Fruit fly (Drosophila melanogaster) whole organism, embryonic: ENCODE measurements around the gene mei-218.

Experiments
- ATbp ChIP-seq: fragments of 200-800 bp; sonication (Bioruptor generic); optimal IDR thresholded peaks from 2 replicates; lab custom pipeline; 2017; ENCODE audit warnings: missing biosample characterization, mild to moderate bottlenecking, missing genetic modification characterization, missing genetic modification reagents
- Ada2b ChIP-seq: fragments of 200-800 bp; sonication (Bioruptor generic); IDR thresholded peaks from 2 replicates; pipeline ENCODE4 v1.3.6; 2022; ENCODE audit warnings: missing biosample characterization, missing genetic modification characterization
- Aef1 ChIP-seq: fragments of 200-800 bp; sonication (Bioruptor generic); IDR thresholded peaks from 3 replicates; pipeline ENCODE4 v1.3.6; 2022; ENCODE audit warnings: missing biosample characterization, missing genetic modification characterization
- Atf6 ChIP-seq: fragments of 200-800 bp; sonication (Bioruptor generic); IDR thresholded peaks from 2 replicates; pipeline ENCODE4 v1.3.6; 2022; ENCODE audit warnings: missing biosample characterization, missing genetic modification characterization
- Bdp1 ChIP-seq: fragments of 200-800 bp; sonication (Bioruptor generic); optimal IDR thresholded peaks from 3 replicates; lab custom pipeline; 2016; ENCODE audit warnings: missing biosample characterization, missing genetic modification characterization
- CG1024 ChIP-seq: fragments of 200-800 bp; sonication (Bioruptor generic); IDR thresholded peaks from 2 replicates; pipeline ENCODE4 v1.3.6; 2022; ENCODE audit warnings: missing biosample characterization, missing genetic modification characterization
- CG10959 ChIP-seq: fragments of 200-800 bp; sonication (Bioruptor generic); IDR thresholded peaks from 2 replicates; pipeline ENCODE4 v1.3.6; 2022; ENCODE audit warnings: missing biosample characterization, missing genetic modification characterization
- CG11093 ChIP-seq: fragments of 200-800 bp; sonication (Bioruptor generic); IDR thresholded peaks from 3 replicates; pipeline ENCODE4 v1.3.6; 2022; ENCODE audit warnings: missing biosample characterization, missing genetic modification characterization
- CG11456 ChIP-seq: fragments of 200-800 bp; sonication (Bioruptor generic); IDR thresholded peaks from 3 replicates; pipeline ENCODE4 v1.3.6; 2022; ENCODE audit warnings: missing biosample characterization, missing genetic modification characterization
- CG11723 ChIP-seq: fragments of 200-800 bp; sonication (Bioruptor generic); optimal IDR thresholded peaks from 2 replicates; lab custom pipeline; 2017; ENCODE audit warnings: missing biosample characterization, mild to moderate bottlenecking, missing genetic modification characterization
- CG12769 ChIP-seq: fragments of 200-800 bp; sonication (Bioruptor generic); optimal IDR thresholded peaks from 2 replicates; lab custom pipeline; 2019; ENCODE audit warnings: missing biosample characterization, mild to moderate bottlenecking, missing genetic modification characterization, moderate library complexity
- CG13123 ChIP-seq: fragments of 200-800 bp; sonication (Bioruptor generic); optimal IDR thresholded peaks from 2 replicates; lab custom pipeline; 2016; ENCODE audit warnings: missing biosample characterization, missing genetic modification characterization
- CG14050 ChIP-seq: fragments of 200-800 bp; sonication (Bioruptor generic); IDR thresholded peaks from 3 replicates; pipeline ENCODE4 v1.3.6; 2022; ENCODE audit warnings: missing biosample characterization, missing genetic modification characterization
- CG17612 ChIP-seq: fragments of 200-800 bp; sonication (Bioruptor generic); IDR thresholded peaks from 2 replicates; pipeline ENCODE4 v1.3.6; 2022; ENCODE audit warnings: missing biosample characterization, missing genetic modification characterization
- CG2875 ChIP-seq: fragments of 200-800 bp; sonication (Bioruptor generic); optimal IDR thresholded peaks from 2 replicates; lab custom pipeline; 2017; ENCODE audit warnings: missing biosample characterization, mild to moderate bottlenecking, missing genetic modification characterization, missing genetic modification reagents
- CG32772 ChIP-seq: fragments of 200-800 bp; sonication (Bioruptor generic); IDR thresholded peaks from 2 replicates; pipeline ENCODE4 v1.3.6; 2022; ENCODE audit warnings: missing biosample characterization, missing genetic modification characterization
- CG3726 ChIP-seq: fragments of 200-800 bp; sonication (Bioruptor generic); IDR thresholded peaks from 3 replicates; pipeline ENCODE4, ENCODE4 v1.3.6; 2022; ENCODE audit warnings: missing biosample characterization, missing genetic modification characterization
- CG4282 ChIP-seq: fragments of 200-800 bp; sonication (Bioruptor generic); optimal IDR thresholded peaks from 2 replicates; lab custom pipeline; 2016; ENCODE audit warnings: missing biosample characterization, missing genetic modification characterization
- CG43689 ChIP-seq: fragments of 200-800 bp; sonication (Bioruptor generic); IDR thresholded peaks from 2 replicates; pipeline ENCODE4 v1.3.6; 2022; ENCODE audit warnings: missing biosample characterization, missing genetic modification characterization
- CG7556 ChIP-seq: fragments of 200-800 bp; sonication (Bioruptor generic); optimal IDR thresholded peaks from 2 replicates; lab custom pipeline; 2017; ENCODE audit warnings: missing biosample characterization, mild to moderate bottlenecking, missing genetic modification characterization
- CG8944 ChIP-seq: fragments of 200-800 bp; sonication (Bioruptor generic); optimal IDR thresholded peaks from 3 replicates; lab custom pipeline; 2016; ENCODE audit warnings: missing biosample characterization, missing genetic modification characterization
- CG9817 ChIP-seq: fragments of 200-800 bp; sonication (Bioruptor generic); optimal IDR thresholded peaks from 2 replicates; lab custom pipeline; 2018; ENCODE audit warnings: missing biosample characterization, mild to moderate bottlenecking, missing genetic modification characterization, moderate library complexity
- Fer3 ChIP-seq: fragments of 200-800 bp; sonication (Bioruptor generic); optimal IDR thresholded peaks from 2 replicates; lab custom pipeline; 2018; ENCODE audit warnings: missing biosample characterization, mild to moderate bottlenecking, missing genetic modification characterization, moderate library complexity
- HLH3B ChIP-seq: fragments of 200-800 bp; sonication (Bioruptor generic); IDR thresholded peaks from 2 replicates; pipeline ENCODE4 v1.3.6; 2022; ENCODE audit warnings: missing biosample characterization, missing genetic modification characterization
- Hand ChIP-seq: fragments of 200-800 bp; sonication (Bioruptor generic); optimal IDR thresholded peaks from 2 replicates; lab custom pipeline; 2017; ENCODE audit warnings: mild to moderate bottlenecking, missing biosample characterization, missing genetic modification reagents, missing genetic modification characterization
- Hey ChIP-seq: fragments of 200-800 bp; sonication (Bioruptor generic); optimal IDR thresholded peaks from 3 replicates; lab custom pipeline; 2018; ENCODE audit warnings: missing biosample characterization, mild to moderate bottlenecking, missing genetic modification characterization
- Hsf ChIP-seq: fragments of 200-800 bp; sonication (Bioruptor generic); optimal IDR thresholded peaks from 3 replicates; lab custom pipeline; 2016; ENCODE audit warnings: missing biosample characterization, missing genetic modification characterization
- Lim3 ChIP-seq: fragments of 200-800 bp; sonication (Bioruptor generic); IDR thresholded peaks from 2 replicates; pipeline ENCODE4 v1.3.6; 2022; ENCODE audit warnings: missing biosample characterization, missing genetic modification characterization
- Med ChIP-seq: fragments of 200-800 bp; sonication (Bioruptor generic); peaks from one replicate; lab custom pipeline; 2016; ENCODE audit warnings: missing biosample characterization, missing genetic modification characterization, mild to moderate bottlenecking, inconsistent platforms, moderate library complexity
- NC2β ChIP-seq: fragments of 200-800 bp; sonication (Bioruptor generic); optimal IDR thresholded peaks from 2 replicates; lab custom pipeline; 2016; ENCODE audit warnings: missing biosample characterization, missing genetic modification characterization
- Nf-YB ChIP-seq: fragments of 200-800 bp; sonication (Bioruptor generic); optimal IDR thresholded peaks from 3 replicates; lab custom pipeline; 2019; ENCODE audit warnings: missing biosample characterization, mild to moderate bottlenecking, missing genetic modification characterization, moderate library complexity
- Stat92E ChIP-seq, 3 experiments: fragments of >200 bp in 2 of 3; fragments of 200-800 bp in 1 of 3; sonication (Bioruptor generic) in 1 of 3; optimal IDR thresholded peaks; 2 replicates each; lab custom pipeline; 2017 to 2019; ENCODE audit warnings: missing biosample characterization in 3 of 3, missing genetic modification characterization in 3 of 3, mild to moderate bottlenecking in 1 of 3, moderate library complexity in 1 of 3
- Tbp ChIP-seq: fragments of >200 bp; optimal IDR thresholded peaks from 2 replicates; lab custom pipeline; 2018; ENCODE audit warnings: missing biosample characterization, missing genetic modification characterization
- Xrp1 ChIP-seq: fragments of 200-800 bp; sonication (Bioruptor generic); IDR thresholded peaks from 2 replicates; pipeline ENCODE4 v1.3.6; 2022; ENCODE audit warnings: missing biosample characterization, missing genetic modification characterization
- amos ChIP-seq: fragments of 200-800 bp; sonication (Bioruptor generic); IDR thresholded peaks from 2 replicates; pipeline ENCODE4 v1.3.6; 2022; ENCODE audit warnings: missing biosample characterization, missing genetic modification characterization; ENCODE audit not compliant: partially characterized antibody
- aop ChIP-seq: fragments of 200-800 bp; sonication (Bioruptor generic); IDR thresholded peaks from 2 replicates; pipeline ENCODE4 v1.3.6; 2022; ENCODE audit warnings: missing biosample characterization, missing genetic modification characterization
- ap ChIP-seq: fragments of 200-800 bp; sonication (Bioruptor generic); IDR thresholded peaks from 2 replicates; pipeline ENCODE4 v1.3.6; 2022; ENCODE audit warnings: missing biosample characterization, missing genetic modification characterization
- cato ChIP-seq: fragments of 200-800 bp; sonication (Bioruptor generic); optimal IDR thresholded peaks from 2 replicates; lab custom pipeline; 2016; ENCODE audit warnings: missing biosample characterization, missing genetic modification characterization, borderline replicate concordance
- crp ChIP-seq, 2 experiments: fragments of 200-800 bp; sonication (Bioruptor generic); optimal IDR thresholded peaks; 2 replicates in 1 of 2; 3 replicates in 1 of 2; lab custom pipeline; 2017; ENCODE audit warnings: missing biosample characterization in 2 of 2, missing genetic modification characterization in 2 of 2, mild to moderate bottlenecking in 1 of 2, moderate library complexity in 1 of 2
- hb ChIP-seq: fragments of 200-800 bp; sonication (Bioruptor generic); IDR thresholded peaks from 3 replicates; pipeline ENCODE4 v1.3.6; 2022; ENCODE audit warnings: missing biosample characterization, missing genetic modification characterization; ENCODE audit not compliant: partially characterized antibody
- lilli ChIP-seq: fragments of 200-800 bp; sonication (Bioruptor generic); optimal IDR thresholded peaks from 3 replicates; lab custom pipeline; 2016; ENCODE audit warnings: missing biosample characterization, missing genetic modification characterization
- lola ChIP-seq, 3 experiments: fragments of >200 bp in 2 of 3; fragments of 200-800 bp in 1 of 3; sonication (Bioruptor generic) in 1 of 3; optimal IDR thresholded peaks; 2 replicates each; lab custom pipeline; 2017 to 2019; ENCODE audit warnings: missing biosample characterization in 3 of 3, missing genetic modification characterization in 3 of 3, mild to moderate bottlenecking in 1 of 3, moderate library complexity in 1 of 3
- pb ChIP-seq: fragments of 200-800 bp; sonication (Bioruptor generic); optimal IDR thresholded peaks from 3 replicates; lab custom pipeline; 2016; ENCODE audit warnings: missing biosample characterization, missing genetic modification characterization
- pfk ChIP-seq: fragments of 200-800 bp; sonication (Bioruptor generic); optimal IDR thresholded peaks from 2 replicates; lab custom pipeline; 2018; ENCODE audit warnings: missing biosample characterization, mild to moderate bottlenecking, missing genetic modification characterization, moderate library complexity
- psq ChIP-seq: fragments of 200-800 bp; sonication (Bioruptor generic); optimal IDR thresholded peaks from 2 replicates; lab custom pipeline; 2017; ENCODE audit warnings: missing biosample characterization, missing genetic modification characterization
- pzg ChIP-seq: fragments of 200-800 bp; sonication (Bioruptor generic); optimal IDR thresholded peaks from 3 replicates; lab custom pipeline; 2018; ENCODE audit warnings: missing biosample characterization, mild to moderate bottlenecking, missing genetic modification characterization, moderate library complexity
- tap ChIP-seq: fragments of 200-800 bp; optimal IDR thresholded peaks from 3 replicates; lab custom pipeline; 2019; ENCODE audit warnings: missing biosample characterization, mild to moderate bottlenecking, missing genetic modification characterization, moderate library complexity
- ttk ChIP-seq: fragments of 200-800 bp; sonication (Bioruptor generic); IDR thresholded peaks from 2 replicates; pipeline ENCODE4 v2.1.2; 2022; ENCODE audit warnings: missing biosample characterization, missing genetic modification characterization
- twi ChIP-seq: fragments of 200-800 bp; optimal IDR thresholded peaks from 2 replicates; lab custom pipeline; 2019; ENCODE audit warnings: missing biosample characterization, mild to moderate bottlenecking, missing genetic modification characterization, moderate library complexity
- unc-4 ChIP-seq: fragments of 200-800 bp; sonication (Bioruptor generic); IDR thresholded peaks from 2 replicates; pipeline ENCODE4 v1.3.6; 2022; ENCODE audit warnings: missing biosample characterization, missing genetic modification characterization; ENCODE audit not compliant: partially characterized antibody
- zfh2 ChIP-seq: fragments of 200-800 bp; sonication (Bioruptor generic); optimal IDR thresholded peaks from 2 replicates; lab custom pipeline; 2016; ENCODE audit warnings: missing biosample characterization, missing genetic modification characterization

mei-218 gene

dm6 chrX:17148951-17149449 is 6.2 kb upstream of the mei-218 start, which contains the start of gene Chchd2 (continued):
- no peak for TF ChIP-seq twi (tag; lab: Kevin White, UChicago)
- no peak for TF ChIP-seq CG10959
- peak in 1 of 3 experiments; percentile 40 for TF ChIP-seq Stat92E (GFP tag; optimal IDR thresholded peaks at IDR 0.05; lab: Kevin White, UChicago)
- TF ChIP-seq pfk (GFP tag; lab: Kevin White, UChicago): peak; percentile 13
- peak; percentile 11 for TF ChIP-seq Fer3 (tag; lab: Kevin White, UChicago)
- TF ChIP-seq cato (GFP tag; lab: Kevin White, UChicago): no peak
- no peak for TF ChIP-seq NC2β
- TF ChIP-seq zfh2: no peak
- no peak for TF ChIP-seq CG32772 (GFP tag; lab: Robert Waterston, UW)
- no peak for TF ChIP-seq ttk (GFP tag; lab: Robert Waterston, UW)
- TF ChIP-seq Hsf (GFP tag; lab: Kevin White, UChicago): no peak
- no peak for TF ChIP-seq Bdp1 (GFP tag; lab: Kevin White, UChicago)
- no peak for TF ChIP-seq HLH3B
- no peak for TF ChIP-seq Tbp (GFP tag; lab: Kevin White, UChicago)
- TF ChIP-seq CG14050 (GFP tag; lab: Robert Waterston, UW): no peak
- TF ChIP-seq CG12769 (tag; lab: Kevin White, UChicago): no peak
- no peak for TF ChIP-seq ATbp (GFP tag; lab: Kevin White, UChicago)
- no peak for TF ChIP-seq CG4282 (GFP tag; lab: Kevin White, UChicago)
- TF ChIP-seq amos (GFP tag; lab: Robert Waterston, UW): peak; percentile 32; the same call in 1 of the 2 replicates
- TF ChIP-seq CG11456 (GFP tag; lab: Robert Waterston, UW): no peak
- TF ChIP-seq CG13123 (GFP tag; lab: Kevin White, UChicago): no peak
- peak; percentile 44 for TF ChIP-seq pzg (GFP tag; lab: Kevin White, UChicago)
- no peak for TF ChIP-seq Xrp1 (GFP tag; lab: Robert Waterston, UW)
- 0 out of 2 replicates have a peak, but pooled peaks have one; percentile 3 for TF ChIP-seq CG1024 (GFP tag; lab: Robert Waterston, UW)
- TF ChIP-seq hb (GFP tag; lab: Robert Waterston, UW): no peak
- no peak for TF ChIP-seq crp (GFP tag; optimal IDR thresholded peaks at IDR 0.05; lab: Kevin White, UChicago)
- no peak for TF ChIP-seq Aef1 (GFP tag; lab: Robert Waterston, UW)
- no peak for TF ChIP-seq CG7556 (GFP tag; lab: Kevin White, UChicago)
- no peak for TF ChIP-seq CG11723 (GFP tag; lab: Kevin White, UChicago)
- TF ChIP-seq Med (GFP tag; lab: Kevin White, UChicago): peak; percentile 20
- TF ChIP-seq Atf6 (GFP tag; lab: Robert Waterston, UW): no peak
- TF ChIP-seq CG9817 (tag; lab: Kevin White, UChicago): no peak
- no peak for TF ChIP-seq CG11093 (GFP tag; lab: Robert Waterston, UW)
- TF ChIP-seq Hand: peak; percentile 15
- no peak for TF ChIP-seq ap
- TF ChIP-seq CG43689 (GFP tag; lab: Robert Waterston, UW): no peak
- TF ChIP-seq aop: no peak
- TF ChIP-seq CG8944 (GFP tag; lab: Kevin White, UChicago): no peak
- TF ChIP-seq Lim3: no peak
- TF ChIP-seq CG3726 (GFP tag; lab: Robert Waterston, UW): no peak
- no peak for TF ChIP-seq lilli (GFP tag; lab: Kevin White, UChicago)
- TF ChIP-seq Hey (tag; lab: Kevin White, UChicago): no peak
- no peak for TF ChIP-seq Nf-YB (GFP tag; lab: Kevin White, UChicago)
- no peak for TF ChIP-seq unc-4 (GFP tag; lab: Robert Waterston, UW)
- no peak for TF ChIP-seq Ada2b (GFP tag; lab: Robert Waterston, UW)
- TF ChIP-seq pb (GFP tag; lab: Kevin White, UChicago): no peak
- no peak for TF ChIP-seq CG17612 (GFP tag; lab: Robert Waterston, UW)
- no peak for TF ChIP-seq psq
- TF ChIP-seq lola (GFP tag; optimal IDR thresholded peaks at IDR 0.05; lab: Kevin White, UChicago): no peak
- peak; percentile 5 for TF ChIP-seq CG2875
- TF ChIP-seq tap (tag; lab: Kevin White, UChicago): no peak
